Worm (Caenorhabditis elegans): Measurements from ENCODE around the gene lips-12.

lips-12 gene

DNA sequence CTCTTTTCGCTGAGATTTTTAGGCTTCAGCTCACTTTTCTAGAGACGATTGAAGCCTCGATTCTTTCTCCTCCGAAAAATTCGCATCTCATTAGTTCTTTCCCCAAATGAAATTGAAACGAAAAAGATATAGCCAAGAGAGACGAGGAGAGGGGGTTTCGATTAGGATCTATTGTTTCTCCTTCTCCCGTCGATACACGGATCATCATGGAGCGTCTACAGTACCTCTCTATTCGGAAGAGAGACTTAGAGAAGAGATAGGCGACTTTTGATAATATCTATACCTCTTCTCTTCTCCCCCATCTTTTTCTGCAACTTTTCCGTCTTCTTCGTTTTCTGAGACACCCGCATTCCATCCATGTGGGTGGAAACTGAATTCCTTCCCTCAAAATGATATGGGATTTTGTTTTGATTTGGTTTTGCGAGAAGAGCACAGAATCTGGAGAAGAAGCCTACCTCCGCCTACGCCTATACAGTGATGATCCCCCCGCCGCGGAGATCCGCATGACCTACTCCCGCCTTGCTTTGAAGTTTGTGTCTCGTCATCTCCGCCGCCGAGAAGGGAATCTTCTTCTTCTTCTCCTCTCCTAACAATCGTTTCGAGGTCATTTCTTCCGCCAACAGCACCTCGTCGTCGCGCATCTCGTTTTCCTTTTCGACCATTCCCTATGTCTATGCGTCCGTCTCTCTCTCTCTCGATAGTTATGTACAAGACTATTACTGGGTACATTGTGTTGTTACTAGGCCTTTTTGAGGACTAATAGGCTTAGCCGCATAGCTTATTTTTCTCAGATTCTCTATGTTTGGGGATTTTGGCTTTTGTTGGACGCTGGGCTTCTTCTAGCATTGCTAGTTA is 27.9 kb upstream of the lips-12 start:
- TF ChIP-seq ztf-29 (GFP tag; IDR thresholded peaks at IDR 0.05) = no peak
- no peak for TF ChIP-seq ztf-23 (GFP tag; IDR thresholded peaks at IDR 0.05)
- no peak for TF ChIP-seq flt-1 (GFP tag; IDR thresholded peaks at IDR 0.05)
- TF ChIP-seq med-1 (GFP tag; optimal IDR thresholded peaks at IDR 0.05; ENCODE audit: insufficient read depth) = no peak
- no peak for TF ChIP-seq klf-2 (GFP tag; conservative IDR thresholded peaks at IDR 0.05)
- TF ChIP-seq tab-1 (GFP tag; IDR thresholded peaks at IDR 0.05) = no peak
- no peak for TF ChIP-seq cog-1 (tag; optimal IDR thresholded peaks at IDR 0.05)
- no peak for TF ChIP-seq ref-1 (GFP tag; conservative IDR thresholded peaks at IDR 0.05)
- no peak for TF ChIP-seq T22C8.4 (GFP tag; IDR thresholded peaks at IDR 0.05)

DNA sequence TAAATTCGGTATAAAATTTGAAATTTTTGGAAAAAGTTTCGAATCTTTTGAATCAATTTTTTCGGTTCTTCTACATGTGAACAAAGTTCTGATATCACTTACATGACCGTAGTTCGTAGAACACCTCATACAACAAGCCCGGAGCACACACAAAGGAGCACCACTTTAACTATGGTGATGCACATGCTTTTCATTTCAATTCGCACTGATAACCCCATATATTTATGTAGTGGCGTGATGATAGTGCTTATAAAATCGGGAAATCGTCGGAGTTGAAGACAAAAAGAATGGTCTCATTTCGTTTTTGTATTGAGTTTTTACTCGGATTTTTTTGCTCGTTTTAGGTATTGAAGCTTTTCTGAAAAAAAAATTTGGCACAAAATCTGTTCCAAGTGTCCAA is 26.7 kb upstream of the lips-12 start, which contains the start of gene W09B6.4:
W09B6.4 (minus strand) TSS at position 151 of the 400 bp plus-strand sequence.
- TF ChIP-seq ztf-23 (GFP tag; IDR thresholded peaks at IDR 0.05) (no peak), ztf-29 (GFP tag; IDR thresholded peaks at IDR 0.05) (no peak), flt-1 (GFP tag; IDR thresholded peaks at IDR 0.05) (no peak), T22C8.4 (GFP tag; IDR thresholded peaks at IDR 0.05) (no peak), klf-2 (GFP tag; conservative IDR thresholded peaks at IDR 0.05) (no peak), cog-1 (tag; optimal IDR thresholded peaks at IDR 0.05) (no peak), tab-1 (GFP tag; IDR thresholded peaks at IDR 0.05) (no peak), med-1 (GFP tag; optimal IDR thresholded peaks at IDR 0.05; ENCODE audit: insufficient read depth) (no peak), ref-1 (GFP tag; conservative IDR thresholded peaks at IDR 0.05) (no peak)

DNA sequence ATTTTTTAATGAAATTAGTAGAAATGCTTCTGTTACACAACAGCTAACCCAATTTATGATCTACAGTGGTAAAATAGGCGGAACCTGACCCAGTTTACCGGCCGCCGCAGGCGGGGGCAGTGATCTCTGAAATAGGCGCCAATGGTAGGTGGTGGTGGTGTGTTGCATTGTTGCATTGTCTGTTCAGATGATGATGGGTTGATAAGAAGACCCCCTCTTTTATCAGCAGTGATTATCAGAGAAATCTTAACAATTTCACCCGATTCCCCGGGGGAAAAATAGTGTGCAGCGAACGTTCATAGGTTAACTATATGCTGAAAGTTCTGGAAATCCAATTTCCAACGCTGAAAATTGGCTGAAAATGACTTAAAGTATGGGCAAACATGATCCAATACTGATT is 24.6 kb upstream of the lips-12 start:
- no peak for TF ChIP-seq klf-2 (GFP tag; conservative IDR thresholded peaks at IDR 0.05)
- TF ChIP-seq flt-1 (GFP tag; IDR thresholded peaks at IDR 0.05) = no peak
- no peak for TF ChIP-seq ztf-23 (GFP tag; IDR thresholded peaks at IDR 0.05)

DNA sequence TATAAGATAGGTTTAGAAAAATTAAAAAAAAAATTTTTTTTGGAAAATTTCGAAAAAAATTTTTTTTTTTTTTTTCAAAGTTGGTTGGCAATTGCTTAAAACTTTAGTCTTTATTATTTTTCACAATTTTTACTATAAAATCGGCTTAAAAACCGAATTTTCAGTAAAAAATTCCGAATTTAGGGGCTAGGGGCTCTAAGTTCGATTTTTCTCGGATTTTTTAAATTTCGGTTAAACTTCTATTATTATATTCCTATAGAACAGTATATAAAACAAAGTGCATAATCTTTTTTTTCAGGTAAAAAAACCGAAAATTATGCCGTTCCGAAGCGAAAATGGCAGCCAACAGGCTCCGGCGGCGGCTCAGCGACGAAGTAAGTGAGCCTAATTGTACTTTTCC is 22.5 kb upstream of the lips-12 start, which contains the start of gene pod-2:
pod-2 (plus strand) TSS at position 301 of the 400 bp plus-strand sequence.
- TF ChIP-seq klf-2 (GFP tag; conservative IDR thresholded peaks at IDR 0.05) = no peak
- no peak for TF ChIP-seq cog-1 (tag; optimal IDR thresholded peaks at IDR 0.05)
- no peak for TF ChIP-seq flt-1 (GFP tag; IDR thresholded peaks at IDR 0.05)
- TF ChIP-seq T22C8.4 (GFP tag; IDR thresholded peaks at IDR 0.05) = no peak
- TF ChIP-seq med-1 (GFP tag; optimal IDR thresholded peaks at IDR 0.05; ENCODE audit: insufficient read depth) = no peak
- no peak for TF ChIP-seq tab-1 (GFP tag; IDR thresholded peaks at IDR 0.05)
- no peak for TF ChIP-seq ztf-29 (GFP tag; IDR thresholded peaks at IDR 0.05)
- TF ChIP-seq ref-1 (GFP tag; conservative IDR thresholded peaks at IDR 0.05) = no peak
- no peak for TF ChIP-seq ztf-23 (GFP tag; IDR thresholded peaks at IDR 0.05)

DNA sequence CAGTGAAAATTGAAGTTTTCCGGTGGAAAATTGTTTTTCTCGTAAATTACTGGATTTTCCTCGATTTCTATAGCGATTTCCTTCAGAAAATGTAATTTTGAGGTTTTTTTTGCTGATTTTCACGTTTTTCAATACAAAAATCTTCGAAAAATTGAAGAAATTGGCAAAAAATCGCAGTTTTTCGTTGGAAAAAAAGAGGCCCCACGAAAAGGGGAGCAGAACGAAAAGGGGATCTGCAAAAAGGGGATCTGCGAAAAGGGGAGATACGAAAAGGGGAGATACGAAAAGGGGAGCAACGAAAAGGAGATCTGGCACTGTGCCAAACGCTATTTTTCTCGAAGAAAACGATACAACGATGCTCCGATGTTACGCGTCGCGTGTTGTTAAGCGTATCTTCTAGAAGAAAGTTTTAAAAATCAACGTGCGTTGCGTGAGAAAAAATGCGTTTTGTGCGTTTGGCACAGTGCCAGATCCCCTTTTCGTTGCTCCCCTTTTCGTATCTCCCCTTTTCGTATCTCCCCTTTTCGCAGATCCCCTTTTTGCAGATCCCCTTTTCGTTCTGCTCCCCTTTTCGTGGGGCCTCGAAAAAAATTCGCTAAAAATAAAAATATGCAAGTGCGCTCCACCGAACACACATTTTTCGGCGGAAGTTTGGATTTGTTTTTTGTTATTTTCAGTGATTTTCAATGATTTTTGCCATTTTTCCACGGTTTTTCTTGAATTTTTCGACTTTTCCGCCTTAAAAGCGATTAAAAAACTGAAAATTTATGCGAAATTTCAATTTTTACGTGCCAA is 20.5 kb upstream of the lips-12 start:
- TF ChIP-seq T22C8.4 (GFP tag; IDR thresholded peaks at IDR 0.05) (0 out of 2 replicates have a peak, but pooled peaks have one; percentile 7), ztf-23 (GFP tag; IDR thresholded peaks at IDR 0.05) (peak; percentile 62; the same call in 1 of the 2 replicates), flt-1 (GFP tag; IDR thresholded peaks at IDR 0.05) (0 out of 2 replicates have a peak, but pooled peaks have one; percentile 44), klf-2 (GFP tag; conservative IDR thresholded peaks at IDR 0.05) (0 out of 2 replicates have a peak, but pooled peaks have one; percentile 42), cog-1 (tag; optimal IDR thresholded peaks at IDR 0.05) (peak; percentile 5)

DNA sequence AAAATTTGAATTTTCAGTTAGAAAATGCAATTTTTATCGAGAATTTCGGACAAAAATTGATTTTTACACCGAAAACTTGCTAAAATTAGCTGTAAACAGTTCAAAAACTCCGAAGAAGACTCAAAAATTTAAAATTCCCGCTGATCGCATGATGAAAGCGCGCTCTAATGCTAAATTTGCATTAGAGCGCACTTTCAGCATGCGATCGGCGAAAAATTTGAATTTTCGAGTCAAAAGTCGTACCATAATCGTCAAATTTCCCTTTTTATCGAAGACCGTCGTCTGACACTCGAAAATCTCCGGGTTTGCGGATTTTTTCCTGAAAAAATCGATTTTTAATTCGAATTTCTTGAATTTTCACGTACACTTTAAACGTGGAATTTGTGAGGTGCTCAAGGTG is 19.3 kb upstream of the lips-12 start:
- no peak for TF ChIP-seq klf-2 (GFP tag; conservative IDR thresholded peaks at IDR 0.05)
- no peak for TF ChIP-seq T22C8.4 (GFP tag; IDR thresholded peaks at IDR 0.05)
- no peak for TF ChIP-seq ztf-23 (GFP tag; IDR thresholded peaks at IDR 0.05)
- no peak for TF ChIP-seq cog-1 (tag; optimal IDR thresholded peaks at IDR 0.05)
- no peak for TF ChIP-seq tab-1 (GFP tag; IDR thresholded peaks at IDR 0.05)
- no peak for TF ChIP-seq flt-1 (GFP tag; IDR thresholded peaks at IDR 0.05)
- no peak for TF ChIP-seq med-1 (GFP tag; optimal IDR thresholded peaks at IDR 0.05; ENCODE audit: insufficient read depth)
- TF ChIP-seq ztf-29 (GFP tag; IDR thresholded peaks at IDR 0.05) = no peak
- TF ChIP-seq ref-1 (GFP tag; conservative IDR thresholded peaks at IDR 0.05) = no peak

DNA sequence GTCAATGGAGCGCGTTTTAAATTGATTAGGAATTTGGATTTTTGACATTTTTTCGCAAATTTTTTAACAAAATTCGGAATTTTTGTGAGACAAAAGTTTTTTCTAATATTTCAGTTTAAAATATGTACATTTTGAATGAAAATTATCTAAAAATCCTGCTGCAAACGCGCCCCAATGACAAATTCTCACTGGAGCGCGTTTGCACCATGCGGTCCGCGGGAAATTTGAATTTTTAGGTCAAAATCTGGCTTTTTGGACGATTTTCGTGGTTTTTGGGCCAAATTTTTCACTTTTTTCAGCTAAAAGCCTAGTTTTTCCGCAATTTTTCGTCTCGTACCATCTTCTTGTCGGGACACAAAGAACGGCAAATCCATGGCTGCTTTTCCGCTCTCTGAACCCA is 18.7 kb upstream of the lips-12 start:
- TF ChIP-seq klf-2 (GFP tag; conservative IDR thresholded peaks at IDR 0.05) (no peak), flt-1 (GFP tag; IDR thresholded peaks at IDR 0.05) (no peak), ztf-23 (GFP tag; IDR thresholded peaks at IDR 0.05) (no peak), ref-1 (GFP tag; conservative IDR thresholded peaks at IDR 0.05) (no peak), ztf-29 (GFP tag; IDR thresholded peaks at IDR 0.05) (no peak), med-1 (GFP tag; optimal IDR thresholded peaks at IDR 0.05; ENCODE audit: insufficient read depth) (no peak), T22C8.4 (GFP tag; IDR thresholded peaks at IDR 0.05) (no peak), cog-1 (tag; optimal IDR thresholded peaks at IDR 0.05) (no peak), tab-1 (GFP tag; IDR thresholded peaks at IDR 0.05) (no peak)

DNA sequence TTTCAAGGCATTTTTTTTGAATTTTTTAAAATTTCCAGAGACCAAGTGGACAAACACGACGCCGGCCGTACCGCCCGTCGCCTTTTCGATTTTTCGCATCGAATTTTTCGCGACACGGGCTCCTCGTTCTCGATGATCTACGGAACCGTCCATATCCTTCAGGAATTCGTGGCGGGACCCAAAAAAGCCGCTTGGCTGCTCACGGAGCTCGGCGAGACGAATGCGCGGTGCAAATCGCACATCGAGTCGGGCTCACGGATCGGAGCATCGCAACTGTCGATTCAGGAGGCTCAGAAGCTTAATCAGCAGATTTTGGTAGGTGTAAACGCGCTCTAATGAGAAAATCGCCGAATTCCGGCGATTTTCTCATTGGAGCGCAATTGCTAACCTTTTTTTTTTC is 17.8 kb upstream of the lips-12 start:
- TF ChIP-seq flt-1 (GFP tag; IDR thresholded peaks at IDR 0.05) = no peak

DNA sequence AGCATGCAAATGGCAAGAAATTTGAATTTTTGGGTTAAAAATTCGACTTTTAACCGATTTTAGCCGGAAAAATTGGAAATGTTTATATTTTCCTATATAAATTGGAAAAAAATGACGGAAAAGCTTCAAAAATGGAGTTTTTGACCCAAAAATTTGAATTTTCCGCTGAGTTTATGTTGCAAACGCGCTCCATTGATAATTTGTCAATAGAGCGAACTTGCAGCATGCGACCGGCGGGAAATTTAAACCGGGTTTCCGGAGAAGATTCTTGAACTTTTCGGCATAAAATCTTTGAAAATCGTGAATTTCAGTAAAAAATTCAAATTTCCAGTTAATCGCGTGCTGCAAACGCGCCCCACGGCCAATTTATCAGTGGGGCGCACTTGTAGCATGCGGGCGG is 17.3 kb upstream of the lips-12 start:
- no peak for TF ChIP-seq cog-1 (tag; optimal IDR thresholded peaks at IDR 0.05)
- TF ChIP-seq flt-1 (GFP tag; IDR thresholded peaks at IDR 0.05) = no peak
- TF ChIP-seq tab-1 (GFP tag; IDR thresholded peaks at IDR 0.05) = no peak
- TF ChIP-seq ref-1 (GFP tag; conservative IDR thresholded peaks at IDR 0.05) = no peak
- TF ChIP-seq ztf-29 (GFP tag; IDR thresholded peaks at IDR 0.05) = no peak

All from whole organism, midembryonic.